Worm (Caenorhabditis elegans) whole organism, early embryonic: ENCODE data around the gene Y73B6A.3.

Experiments used
- ets-7 ChIP-seq: sonication (generic microtip); optimal IDR thresholded peaks from 2 replicates; lab custom pipeline; 2016; ENCODE audit warnings: missing genotype, missing genetic modification characterization, missing compliant biosample characterization
- hmbx-1 ChIP-seq: sonication (generic microtip); optimal IDR thresholded peaks from 2 replicates; lab custom pipeline; 2016; ENCODE audit warnings: mild to moderate bottlenecking, missing genetic modification characterization, missing compliant biosample characterization
- sea-1 ChIP-seq: fragments of 200-800 bp; sonication (Bioruptor generic); conservative IDR thresholded peaks from 2 replicates; pipeline ENCODE4 v1.3.6; 2022; ENCODE audit warnings: missing genetic modification characterization, missing compliant biosample characterization

DNA sequence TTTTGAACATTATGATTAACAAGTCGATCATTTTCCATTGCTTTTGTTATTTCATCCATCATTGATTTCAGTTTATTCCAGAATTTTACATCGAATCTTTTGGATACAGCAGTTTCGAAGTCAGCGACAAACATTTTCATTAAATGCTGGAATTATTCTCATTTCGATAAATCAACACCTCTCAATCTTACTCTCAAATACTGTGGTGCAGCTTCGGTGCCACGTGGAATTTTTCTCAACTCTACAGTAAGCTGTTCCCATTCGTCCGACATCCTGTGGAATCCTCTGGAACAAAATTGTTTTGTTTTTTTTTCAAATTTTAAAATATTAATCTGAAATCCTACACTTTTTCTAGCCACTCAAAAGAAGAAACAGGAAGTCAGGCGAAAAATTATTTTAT, 2.1 kb upstream of the Y73B6A.3 start, which contains the start of gene smg-7:
- TF ChIP-seq sea-1 (GFP tag; lab: Robert Waterston, UW) (no peak), hmbx-1 (tag; lab: Kevin White, UChicago) (no peak), ets-7 (tag; lab: Kevin White, UChicago) (no peak)
